Fruit fly (Drosophila melanogaster) whole organism, embryonic: ENCODE results near the gene CG2147.

Experiments
- BEAF-32 ChIP-seq: fragments of 200-800 bp; sonication (Bioruptor generic); optimal IDR thresholded peaks from 3 replicates; lab custom pipeline; 2017; ENCODE audit warnings: missing biosample characterization, missing genetic modification characterization, mild to moderate bottlenecking, moderate library complexity, missing genetic modification reagents
- Bdp1 ChIP-seq: fragments of 200-800 bp; sonication (Bioruptor generic); optimal IDR thresholded peaks from 3 replicates; lab custom pipeline; 2016; ENCODE audit warnings: missing biosample characterization, missing genetic modification characterization
- CG10274 ChIP-seq: fragments of 200-800 bp; sonication (Bioruptor generic); optimal IDR thresholded peaks from 3 replicates; lab custom pipeline; 2017; ENCODE audit warnings: missing biosample characterization, mild to moderate bottlenecking, missing genetic modification characterization
- CG10543 ChIP-seq: fragments of 200-800 bp; sonication (Bioruptor generic); optimal IDR thresholded peaks from 3 replicates; lab custom pipeline; 2017; ENCODE audit warnings: missing biosample characterization, mild to moderate bottlenecking, missing genetic modification characterization, moderate library complexity
- CG11247 ChIP-seq: fragments of 200-800 bp; sonication (Bioruptor generic); IDR thresholded peaks from 2 replicates; pipeline ENCODE4 v1.3.6; 2022; ENCODE audit warnings: missing biosample characterization, missing genetic modification characterization
- CG11398 ChIP-seq: fragments of 200-800 bp; sonication (Bioruptor generic); optimal IDR thresholded peaks from 2 replicates; lab custom pipeline; 2016; ENCODE audit warnings: missing biosample characterization, missing genetic modification characterization
- CG11723 ChIP-seq: fragments of 200-800 bp; sonication (Bioruptor generic); optimal IDR thresholded peaks from 2 replicates; lab custom pipeline; 2017; ENCODE audit warnings: missing biosample characterization, mild to moderate bottlenecking, missing genetic modification characterization
- CG12236 ChIP-seq: fragments of 200-800 bp; sonication (Bioruptor generic); optimal IDR thresholded peaks from 2 replicates; lab custom pipeline; 2016; ENCODE audit warnings: missing biosample characterization, missing genetic modification characterization
- CG1233 ChIP-seq: fragments of 200-800 bp; sonication (Bioruptor generic); optimal IDR thresholded peaks from 4 replicates; lab custom pipeline; 2018; ENCODE audit warnings: missing biosample characterization, mild to moderate bottlenecking, missing genetic modification characterization
- CG12744 ChIP-seq: fragments of 200-800 bp; sonication (Bioruptor generic); optimal IDR thresholded peaks from 2 replicates; lab custom pipeline; 2016; ENCODE audit warnings: missing biosample characterization, missing genetic modification characterization
- CG16815 ChIP-seq: fragments of 200-800 bp; sonication (Bioruptor generic); optimal IDR thresholded peaks from 3 replicates; lab custom pipeline; 2017; ENCODE audit warnings: missing biosample characterization, mild to moderate bottlenecking, missing genetic modification characterization
- CG34422 ChIP-seq: fragments of 200-800 bp; sonication (Bioruptor generic); IDR thresholded peaks from 3 replicates; pipeline ENCODE4 v1.3.6; 2022; ENCODE audit warnings: missing biosample characterization, missing genetic modification characterization
- CG4730 ChIP-seq: fragments of 200-800 bp; sonication (Bioruptor generic); IDR thresholded peaks from 2 replicates; pipeline ENCODE4 v1.3.6; 2022; ENCODE audit warnings: missing biosample characterization, missing genetic modification characterization
- CG4854 ChIP-seq: fragments of 200-800 bp; sonication (Bioruptor generic); optimal IDR thresholded peaks from 2 replicates; lab custom pipeline; 2016; ENCODE audit warnings: missing biosample characterization, missing genetic modification characterization, inconsistent platforms
- CG6254 ChIP-seq: fragments of 200-800 bp; sonication (Bioruptor generic); optimal IDR thresholded peaks from 3 replicates; lab custom pipeline; 2017; ENCODE audit warnings: mild to moderate bottlenecking, missing biosample characterization, missing genetic modification reagents, missing genetic modification characterization
- CG7839 ChIP-seq: fragments of 200-800 bp; sonication (Bioruptor generic); optimal IDR thresholded peaks from 3 replicates; lab custom pipeline; 2018; ENCODE audit warnings: missing biosample characterization, mild to moderate bottlenecking, missing genetic modification characterization, moderate library complexity
- Dp ChIP-seq: fragments of 200-800 bp; sonication (Bioruptor generic); optimal IDR thresholded peaks from 2 replicates; lab custom pipeline; 2018; ENCODE audit warnings: missing biosample characterization, mild to moderate bottlenecking, missing genetic modification characterization, moderate library complexity
- Dref ChIP-seq: fragments of 200-800 bp; sonication (Bioruptor generic); IDR thresholded peaks from 2 replicates; pipeline ENCODE4 v1.3.6; 2022; ENCODE audit warnings: missing biosample characterization, missing genetic modification characterization
- Fer2 ChIP-seq: fragments of 200-800 bp; sonication (Bioruptor generic); optimal IDR thresholded peaks from 2 replicates; lab custom pipeline; 2018; ENCODE audit warnings: missing biosample characterization, mild to moderate bottlenecking, missing genetic modification characterization, moderate library complexity
- HmgD ChIP-seq: fragments of 200-800 bp; sonication (Bioruptor generic); optimal IDR thresholded peaks from 3 replicates; lab custom pipeline; 2016; ENCODE audit warnings: missing biosample characterization, missing genetic modification characterization
- MTF-1 ChIP-seq: fragments of 200-800 bp; sonication (Bioruptor generic); optimal IDR thresholded peaks from 2 replicates; lab custom pipeline; 2018; ENCODE audit warnings: missing biosample characterization, mild to moderate bottlenecking, missing genetic modification characterization, borderline replicate concordance
- Mad ChIP-seq: fragments of 200-800 bp; sonication (Bioruptor generic); optimal IDR thresholded peaks from 2 replicates; lab custom pipeline; 2016; ENCODE audit warnings: missing biosample characterization, missing genetic modification characterization
- NfI ChIP-seq: fragments of 200-800 bp; sonication (Bioruptor generic); optimal IDR thresholded peaks from 3 replicates; lab custom pipeline; 2018; ENCODE audit warnings: missing biosample characterization, mild to moderate bottlenecking, missing genetic modification characterization, moderate library complexity
- Pdp1 ChIP-seq, 2 experiments: fragments of 200-800 bp; sonication (Bioruptor generic); optimal IDR thresholded peaks; 3 replicates each; lab custom pipeline; 2016; ENCODE audit warnings: missing biosample characterization in 2 of 2, missing genetic modification characterization in 2 of 2, mild to moderate bottlenecking in 1 of 2, moderate library complexity in 1 of 2
- Ravus ChIP-seq: fragments of 200-800 bp; sonication (Bioruptor generic); IDR thresholded peaks from 2 replicates; pipeline ENCODE4 v1.3.6; 2022; ENCODE audit warnings: missing biosample characterization, missing genetic modification characterization
- Sin3A ChIP-seq: fragments of >200 bp; optimal IDR thresholded peaks from 2 replicates; lab custom pipeline; 2018
- Ssrp ChIP-seq: fragments of 200-800 bp; sonication (Bioruptor generic); optimal IDR thresholded peaks from 2 replicates; lab custom pipeline; 2018; ENCODE audit warnings: missing biosample characterization, mild to moderate bottlenecking, missing genetic modification characterization, moderate library complexity
- Stat92E ChIP-seq, 3 experiments: fragments of >200 bp in 2 of 3; fragments of 200-800 bp in 1 of 3; sonication (Bioruptor generic) in 1 of 3; optimal IDR thresholded peaks; 2 replicates each; lab custom pipeline; 2017 to 2019; ENCODE audit warnings: missing biosample characterization in 3 of 3, missing genetic modification characterization in 3 of 3, mild to moderate bottlenecking in 1 of 3, moderate library complexity in 1 of 3
- az2 ChIP-seq: fragments of 200-800 bp; sonication (Bioruptor generic); optimal IDR thresholded peaks from 3 replicates; lab custom pipeline; 2016; ENCODE audit warnings: missing biosample characterization, missing genetic modification characterization
- bab2 ChIP-seq: fragments of 200-800 bp; sonication (Bioruptor generic); optimal IDR thresholded peaks from 2 replicates; lab custom pipeline; 2016; ENCODE audit warnings: missing biosample characterization, missing genetic modification characterization
- bsh ChIP-seq, 2 experiments: fragments of 200-800 bp; sonication (Bioruptor generic); optimal IDR thresholded peaks; 2 replicates each; lab custom pipeline; 2017 to 2018; ENCODE audit warnings: mild to moderate bottlenecking in 2 of 2, missing biosample characterization in 2 of 2, missing genetic modification characterization in 2 of 2, moderate library complexity in 1 of 2
- caup ChIP-seq: fragments of 200-800 bp; sonication (Bioruptor generic); optimal IDR thresholded peaks from 3 replicates; lab custom pipeline; 2017; ENCODE audit warnings: missing biosample characterization, mild to moderate bottlenecking, missing genetic modification characterization, moderate library complexity; ENCODE audit not compliant: severe bottlenecking
- croc ChIP-seq: fragments of 200-800 bp; sonication (Bioruptor generic); conservative IDR thresholded peaks from 3 replicates; pipeline ENCODE4 v1.3.6; 2022; ENCODE audit warnings: missing biosample characterization, missing genetic modification characterization
- crp ChIP-seq, 2 experiments: fragments of 200-800 bp; sonication (Bioruptor generic); optimal IDR thresholded peaks; 2 replicates in 1 of 2; 3 replicates in 1 of 2; lab custom pipeline; 2017; ENCODE audit warnings: missing biosample characterization in 2 of 2, missing genetic modification characterization in 2 of 2, mild to moderate bottlenecking in 1 of 2, moderate library complexity in 1 of 2
- dm ChIP-seq: fragments of 200-800 bp; sonication (Bioruptor generic); optimal IDR thresholded peaks from 3 replicates; lab custom pipeline; 2016; ENCODE audit warnings: missing biosample characterization, missing genetic modification characterization
- eyg ChIP-seq: fragments of 200-800 bp; sonication (Bioruptor generic); optimal IDR thresholded peaks from 3 replicates; lab custom pipeline; 2016; ENCODE audit warnings: missing biosample characterization, missing genetic modification characterization
- fru ChIP-seq: fragments of >200 bp; optimal IDR thresholded peaks from 2 replicates; lab custom pipeline; 2017
- gce ChIP-seq: fragments of 200-800 bp; sonication (Bioruptor generic); IDR thresholded peaks from 3 replicates; pipeline ENCODE4 v1.3.6; 2022; ENCODE audit warnings: missing biosample characterization, missing genetic modification characterization
- jumu ChIP-seq: fragments of 200-800 bp; sonication (Bioruptor generic); optimal IDR thresholded peaks from 3 replicates; lab custom pipeline; 2016; ENCODE audit warnings: missing biosample characterization, missing genetic modification characterization
- lbe ChIP-seq: fragments of 200-800 bp; sonication (Bioruptor generic); optimal IDR thresholded peaks from 2 replicates; lab custom pipeline; 2016; ENCODE audit warnings: missing biosample characterization, mild to moderate bottlenecking, missing genetic modification characterization
- lilli ChIP-seq: fragments of 200-800 bp; sonication (Bioruptor generic); optimal IDR thresholded peaks from 3 replicates; lab custom pipeline; 2016; ENCODE audit warnings: missing biosample characterization, missing genetic modification characterization
- mirr ChIP-seq: fragments of 200-800 bp; sonication (Bioruptor generic); optimal IDR thresholded peaks from 3 replicates; lab custom pipeline; 2018; ENCODE audit warnings: missing biosample characterization, mild to moderate bottlenecking, missing genetic modification characterization
- nerfin-1 ChIP-seq: fragments of 200-800 bp; sonication (Bioruptor generic); optimal IDR thresholded peaks from 3 replicates; lab custom pipeline; 2019; ENCODE audit warnings: missing biosample characterization, mild to moderate bottlenecking, missing genetic modification characterization, moderate library complexity
- p53 ChIP-seq: fragments of 200-800 bp; sonication (Bioruptor generic); optimal IDR thresholded peaks from 2 replicates; lab custom pipeline; 2016; ENCODE audit warnings: missing biosample characterization, missing genetic modification characterization
- pfk ChIP-seq: fragments of 200-800 bp; sonication (Bioruptor generic); optimal IDR thresholded peaks from 2 replicates; lab custom pipeline; 2018; ENCODE audit warnings: missing biosample characterization, mild to moderate bottlenecking, missing genetic modification characterization, moderate library complexity
- slbo ChIP-seq: fragments of 200-800 bp; sonication (Bioruptor generic); IDR thresholded peaks from 2 replicates; pipeline ENCODE4 v1.3.6; 2022; ENCODE audit warnings: missing biosample characterization, missing genetic modification characterization
- stwl ChIP-seq: fragments of 200-800 bp; sonication (Bioruptor generic); optimal IDR thresholded peaks from 3 replicates; lab custom pipeline; 2018; ENCODE audit warnings: missing biosample characterization, mild to moderate bottlenecking, missing genetic modification characterization, moderate library complexity
- sug ChIP-seq: fragments of 200-800 bp; optimal IDR thresholded peaks from 2 replicates; lab custom pipeline; 2019; ENCODE audit warnings: missing biosample characterization, mild to moderate bottlenecking, missing genetic modification characterization, moderate library complexity
- tin ChIP-seq: fragments of 200-800 bp; sonication (Bioruptor generic); optimal IDR thresholded peaks from 3 replicates; lab custom pipeline; 2016; ENCODE audit warnings: missing biosample characterization, missing genetic modification characterization

Gene CG2147

dm6 chrX:8229918-8230699 is 10.4 kb upstream of the CG2147 start (continued):
- TF ChIP-seq HmgD (GFP tag; lab: Kevin White, UChicago) (peak; percentile 13), croc (GFP tag; lab: Robert Waterston, UW) (no peak), Ssrp (tag; lab: Kevin White, UChicago) (no peak), CG12744 (GFP tag; lab: Kevin White, UChicago) (peak; percentile 8), CG11398 (GFP tag; lab: Kevin White, UChicago) (peak; percentile 75), Dp (GFP tag; lab: Kevin White, UChicago) (no peak), lilli (GFP tag; lab: Kevin White, UChicago) (peak; percentile 27), NfI (GFP tag; lab: Kevin White, UChicago) (no peak), p53 (peak; percentile 13), sug (tag; lab: Kevin White, UChicago) (peak; percentile 42), Bdp1 (GFP tag; lab: Kevin White, UChicago) (peak; percentile 33), BEAF-32 (no peak), Ravus (no peak), nerfin-1 (peak; percentile 55), mirr (GFP tag; lab: Kevin White, UChicago) (peak; percentile 72), tin (GFP tag; lab: Kevin White, UChicago) (no peak), eyg (no peak), Stat92E (GFP tag; optimal IDR thresholded peaks at IDR 0.05; lab: Kevin White, UChicago) (no peak), CG34422 (GFP tag; lab: Robert Waterston, UW) (no peak), dm (GFP tag; lab: Kevin White, UChicago) (no peak), Sin3A (lab: Kevin White, UChicago) (no peak), pfk (GFP tag; lab: Kevin White, UChicago) (peak; percentile 23), jumu (GFP tag; lab: Kevin White, UChicago) (peak; percentile 46), stwl (peak; percentile 65), CG10543 (peak; percentile 49), CG7839 (tag; lab: Kevin White, UChicago) (peak; percentile 17), CG10274 (GFP tag; lab: Kevin White, UChicago) (peak; percentile 0), bab2 (peak; percentile 61), CG11247 (GFP tag; lab: Robert Waterston, UW) (no peak), Pdp1 (GFP tag; optimal IDR thresholded peaks at IDR 0.05; lab: Kevin White, UChicago) (peak in 1 of 2 experiments; percentile 31), crp (GFP tag; optimal IDR thresholded peaks at IDR 0.05; lab: Kevin White, UChicago) (peak in 1 of 2 experiments; percentile 3), az2 (GFP tag; lab: Kevin White, UChicago) (no peak), CG11723 (GFP tag; lab: Kevin White, UChicago) (peak; percentile 38), CG12236 (GFP tag; lab: Kevin White, UChicago) (peak; percentile 46), CG6254 (GFP tag; lab: Kevin White, UChicago) (peak; percentile 63), caup (GFP tag; lab: Kevin White, UChicago) (peak; percentile 55), lbe (peak; percentile 10), bsh (GFP tag; optimal IDR thresholded peaks at IDR 0.05; lab: Kevin White, UChicago) (peak in 1 of 2 experiments; percentile 64), slbo (GFP tag; lab: Robert Waterston, UW) (no peak), fru (no peak), CG4730 (GFP tag; lab: Robert Waterston, UW) (no peak), MTF-1 (GFP tag; lab: Kevin White, UChicago) (peak; percentile 79), CG4854 (GFP tag; lab: Kevin White, UChicago) (peak; percentile 48), CG1233 (peak; percentile 72), Mad (GFP tag; lab: Kevin White, UChicago) (no peak), gce (0 out of 3 replicates have a peak, but pooled peaks have one; percentile 17), Fer2 (no peak), Dref (GFP tag; lab: Robert Waterston, UW) (no peak), CG16815 (no peak)
